Fruit fly (Drosophila melanogaster) whole organism, prepupa: ENCODE results near the gene CG32576.

Source experiments
- Blimp-1 ChIP-seq: fragments of 200-800 bp; sonication (Bioruptor generic); optimal IDR thresholded peaks from 3 replicates; lab custom pipeline; 2017; ENCODE audit warnings: missing biosample characterization, missing genetic modification characterization, mild to moderate bottlenecking, moderate library complexity, missing genetic modification reagents
- CG11294 ChIP-seq: fragments of 200-800 bp; sonication (Bioruptor generic); IDR thresholded peaks from 2 replicates; pipeline ENCODE4 v1.3.6; 2022; ENCODE audit warnings: missing biosample characterization, missing genetic modification characterization
- CG11762 ChIP-seq: fragments of 200-800 bp; sonication (Bioruptor generic); optimal IDR thresholded peaks from 3 replicates; lab custom pipeline; 2016; ENCODE audit warnings: missing biosample characterization, missing genetic modification characterization; ENCODE audit not compliant: insufficient read depth
- CG3032 ChIP-seq: fragments of 200-800 bp; optimal IDR thresholded peaks from 2 replicates; lab custom pipeline; 2019; ENCODE audit warnings: missing biosample characterization, mild to moderate bottlenecking, missing genetic modification characterization, moderate library complexity
- CG31627 ChIP-seq: fragments of 200-800 bp; sonication (Bioruptor generic); optimal IDR thresholded peaks from 3 replicates; lab custom pipeline; 2016; ENCODE audit warnings: missing biosample characterization, missing genetic modification characterization
- CG32006 ChIP-seq: fragments of 200-800 bp; sonication (Bioruptor generic); optimal IDR thresholded peaks from 3 replicates; lab custom pipeline; 2017; ENCODE audit warnings: missing biosample characterization, mild to moderate bottlenecking, missing genetic modification characterization
- CG34406 ChIP-seq: fragments of 200-800 bp; sonication (Bioruptor generic); optimal IDR thresholded peaks from 3 replicates; lab custom pipeline; 2016; ENCODE audit warnings: missing biosample characterization, missing genetic modification characterization
- CG4318 ChIP-seq: fragments of 200-800 bp; sonication (Bioruptor generic); optimal IDR thresholded peaks from 3 replicates; lab custom pipeline; 2017; ENCODE audit warnings: missing biosample characterization, mild to moderate bottlenecking, missing genetic modification characterization
- CG6163 ChIP-seq: fragments of 200-800 bp; sonication (Bioruptor generic); IDR thresholded peaks from 3 replicates; pipeline ENCODE4 v1.3.6; 2022; ENCODE audit warnings: missing biosample characterization, missing genetic modification characterization
- CG6276 ChIP-seq: fragments of 200-800 bp; sonication (Bioruptor generic); optimal IDR thresholded peaks from 2 replicates; lab custom pipeline; 2017; ENCODE audit warnings: missing biosample characterization, mild to moderate bottlenecking, missing genetic modification characterization
- CG6792 ChIP-seq: fragments of 200-800 bp; sonication (Bioruptor generic); optimal IDR thresholded peaks from 3 replicates; lab custom pipeline; 2016; ENCODE audit warnings: missing biosample characterization, missing genetic modification characterization
- CG6808 ChIP-seq: fragments of 200-800 bp; sonication (Bioruptor generic); optimal IDR thresholded peaks from 3 replicates; lab custom pipeline; 2017; ENCODE audit warnings: missing biosample characterization, missing genetic modification characterization, mild to moderate bottlenecking, moderate library complexity, missing genetic modification reagents
- CG6854 ChIP-seq: fragments of 200-800 bp; sonication (Bioruptor generic); optimal IDR thresholded peaks from 2 replicates; lab custom pipeline; 2017; ENCODE audit warnings: missing biosample characterization, mild to moderate bottlenecking, missing genetic modification characterization
- CG7368 ChIP-seq: fragments of 200-800 bp; sonication (Bioruptor generic); optimal IDR thresholded peaks from 3 replicates; lab custom pipeline; 2016; ENCODE audit warnings: missing biosample characterization, missing genetic modification characterization
- CG8119 ChIP-seq: fragments of 200-800 bp; sonication (Bioruptor generic); IDR thresholded peaks from 3 replicates; pipeline ENCODE4 v1.3.6; 2022; ENCODE audit warnings: missing biosample characterization, missing genetic modification characterization
- CG8319 ChIP-seq: fragments of 200-800 bp; sonication (Bioruptor generic); optimal IDR thresholded peaks from 3 replicates; lab custom pipeline; 2016; ENCODE audit warnings: missing biosample characterization, missing genetic modification characterization
- CG9139 ChIP-seq: fragments of 200-800 bp; sonication (Bioruptor generic); optimal IDR thresholded peaks from 3 replicates; lab custom pipeline; 2017; ENCODE audit warnings: missing biosample characterization, mild to moderate bottlenecking, missing genetic modification characterization
- Eip75B ChIP-seq: fragments of 200-800 bp; sonication (Bioruptor generic); optimal IDR thresholded peaks from 3 replicates; lab custom pipeline; 2016; ENCODE audit warnings: missing biosample characterization, missing genetic modification characterization
- Eip78C ChIP-seq: fragments of 200-800 bp; sonication (Bioruptor generic); peaks from one replicate; lab custom pipeline; 2016; ENCODE audit warnings: missing biosample characterization, missing genetic modification characterization
- Eip93F ChIP-seq: fragments of 200-800 bp; sonication (Bioruptor generic); optimal IDR thresholded peaks from 2 replicates; lab custom pipeline; 2016; ENCODE audit warnings: missing biosample characterization, mild to moderate bottlenecking, missing genetic modification characterization
- Ets21C ChIP-seq: fragments of 200-800 bp; sonication (Bioruptor generic); optimal IDR thresholded peaks from 3 replicates; lab custom pipeline; 2016; ENCODE audit warnings: missing biosample characterization, missing genetic modification characterization
- Ets96B ChIP-seq: fragments of 200-800 bp; optimal IDR thresholded peaks from 2 replicates; lab custom pipeline; 2019; ENCODE audit warnings: missing biosample characterization, mild to moderate bottlenecking, missing genetic modification characterization, moderate library complexity
- Gug ChIP-seq: fragments of 200-800 bp; sonication (Bioruptor generic); IDR thresholded peaks from 2 replicates; pipeline ENCODE4 v1.3.6; 2022; ENCODE audit warnings: missing biosample characterization, missing genetic modification characterization
- Hr38 ChIP-seq: sonication (Bioruptor generic); optimal IDR thresholded peaks from 2 replicates; lab custom pipeline; 2016; ENCODE audit warnings: missing biosample characterization, missing genetic modification characterization
- Hr39 ChIP-seq: fragments of 200-800 bp; sonication (Bioruptor generic); optimal IDR thresholded peaks from 2 replicates; lab custom pipeline; 2016; ENCODE audit warnings: missing biosample characterization, missing genetic modification characterization
- Met ChIP-seq: fragments of 200-800 bp; sonication (Bioruptor generic); optimal IDR thresholded peaks from 3 replicates; lab custom pipeline; 2016; ENCODE audit warnings: missing biosample characterization, missing genetic modification characterization
- OdsH ChIP-seq: fragments of 200-800 bp; sonication (Bioruptor generic); optimal IDR thresholded peaks from 3 replicates; lab custom pipeline; 2016; ENCODE audit warnings: missing biosample characterization, missing genetic modification characterization
- Smox ChIP-seq: fragments of 200-800 bp; sonication (Bioruptor generic); optimal IDR thresholded peaks from 3 replicates; lab custom pipeline; 2016; ENCODE audit warnings: missing biosample characterization, missing genetic modification characterization
- Sox102F ChIP-seq: fragments of 200-800 bp; sonication (Bioruptor generic); optimal IDR thresholded peaks from 2 replicates; lab custom pipeline; 2016; ENCODE audit warnings: missing biosample characterization, mild to moderate bottlenecking, missing genetic modification characterization
- Sox14 ChIP-seq: fragments of 200-800 bp; sonication (Bioruptor generic); optimal IDR thresholded peaks from 3 replicates; lab custom pipeline; 2016; ENCODE audit warnings: missing biosample characterization, missing genetic modification characterization
- Sox15 ChIP-seq: fragments of 200-800 bp; sonication (Bioruptor generic); optimal IDR thresholded peaks from 3 replicates; lab custom pipeline; 2016; ENCODE audit warnings: missing biosample characterization, missing genetic modification characterization
- achi ChIP-seq: fragments of 200-800 bp; sonication (Bioruptor generic); optimal IDR thresholded peaks from 3 replicates; lab custom pipeline; 2016; ENCODE audit warnings: missing biosample characterization, missing genetic modification characterization
- acj6 ChIP-seq: fragments of 200-800 bp; sonication (Bioruptor generic); optimal IDR thresholded peaks from 3 replicates; lab custom pipeline; 2016; ENCODE audit warnings: missing biosample characterization, missing genetic modification characterization
- dsx ChIP-seq: fragments of 200-800 bp; optimal IDR thresholded peaks from 3 replicates; lab custom pipeline; 2019; ENCODE audit warnings: missing biosample characterization, mild to moderate bottlenecking, missing genetic modification characterization, moderate library complexity; ENCODE audit not compliant: poor library complexity, severe bottlenecking
- eg ChIP-seq: fragments of 200-800 bp; sonication (Bioruptor generic); IDR thresholded peaks from 3 replicates; pipeline ENCODE4 v1.3.6; 2022; ENCODE audit warnings: missing biosample characterization, missing genetic modification characterization
- esn ChIP-seq: fragments of 200-800 bp; sonication (Bioruptor generic); optimal IDR thresholded peaks from 2 replicates; lab custom pipeline; 2016; ENCODE audit warnings: missing biosample characterization, mild to moderate bottlenecking, missing genetic modification characterization, moderate library complexity
- fd59A ChIP-seq: fragments of 200-800 bp; sonication (Bioruptor generic); optimal IDR thresholded peaks from 2 replicates; lab custom pipeline; 2017; ENCODE audit warnings: missing biosample characterization, mild to moderate bottlenecking, missing genetic modification characterization, missing genetic modification reagents
- fd85E ChIP-seq: fragments of 200-800 bp; sonication (Bioruptor generic); optimal IDR thresholded peaks from 3 replicates; lab custom pipeline; 2016; ENCODE audit warnings: missing biosample characterization, missing genetic modification characterization
- fkh ChIP-seq: fragments of 200-800 bp; sonication (Bioruptor generic); optimal IDR thresholded peaks from 3 replicates; lab custom pipeline; 2017; ENCODE audit warnings: missing biosample characterization, mild to moderate bottlenecking, missing genetic modification characterization, moderate library complexity
- lz ChIP-seq: fragments of 200-800 bp; sonication (Bioruptor generic); optimal IDR thresholded peaks from 3 replicates; lab custom pipeline; 2016; ENCODE audit warnings: missing biosample characterization, missing genetic modification characterization
- pdm3 ChIP-seq: fragments of 200-800 bp; sonication (Bioruptor generic); optimal IDR thresholded peaks from 3 replicates; lab custom pipeline; 2016; ENCODE audit warnings: missing biosample characterization, missing genetic modification characterization
- salr ChIP-seq, 2 experiments: fragments of 200-800 bp; sonication (Bioruptor generic); optimal IDR thresholded peaks; 3 replicates each; lab custom pipeline; 2016 to 2018; ENCODE audit warnings: missing biosample characterization in 2 of 2, missing genetic modification characterization in 2 of 2, mild to moderate bottlenecking in 1 of 2
- spab ChIP-seq: fragments of 200-800 bp; sonication (Bioruptor generic); optimal IDR thresholded peaks from 2 replicates; lab custom pipeline; 2017; ENCODE audit warnings: missing biosample characterization, mild to moderate bottlenecking, missing genetic modification characterization, missing genetic modification reagents
- ss ChIP-seq, 2 experiments: fragments of 200-800 bp; sonication (Bioruptor generic); optimal IDR thresholded peaks; 2 replicates in 1 of 2; 3 replicates in 1 of 2; lab custom pipeline; 2017 to 2018; ENCODE audit warnings: mild to moderate bottlenecking in 2 of 2, missing biosample characterization in 2 of 2, missing genetic modification characterization in 2 of 2, moderate library complexity in 1 of 2
- svp ChIP-seq: fragments of 200-800 bp; sonication (Bioruptor generic); peaks from one replicate; lab custom pipeline; 2016; ENCODE audit warnings: missing biosample characterization, missing genetic modification characterization
- topi ChIP-seq: fragments of 200-800 bp; sonication (Bioruptor generic); optimal IDR thresholded peaks from 3 replicates; lab custom pipeline; 2016; ENCODE audit warnings: missing biosample characterization, missing genetic modification characterization
- vri ChIP-seq: fragments of 200-800 bp; sonication (Bioruptor generic); optimal IDR thresholded peaks from 3 replicates; lab custom pipeline; 2016; ENCODE audit warnings: missing biosample characterization, mild to moderate bottlenecking, missing genetic modification characterization

CG32576 gene

dm6 chrX:16319558-16319924 lies 31.2 kb upstream of the CG32576 start:
- TF ChIP-seq ss (GFP tag; optimal IDR thresholded peaks at IDR 0.05; lab: Kevin White, UChicago) (no peak), acj6 (GFP tag; lab: Kevin White, UChicago) (no peak), CG9139 (GFP tag; lab: Kevin White, UChicago) (no peak), Ets96B (tag; lab: Kevin White, UChicago) (no peak), fd59A (GFP tag; lab: Kevin White, UChicago) (no peak), Ets21C (GFP tag; lab: Kevin White, UChicago) (no peak)

dm6 chrX:16318858-16319557 lies 30.7 kb upstream of the CG32576 start:
- peak; percentile 76 for TF ChIP-seq Gug (GFP tag; lab: Robert Waterston, UW)
- no peak for TF ChIP-seq Blimp-1 (GFP tag; lab: Kevin White, UChicago)
- peak; percentile 77 for TF ChIP-seq CG32006 (GFP tag; lab: Kevin White, UChicago)
- peak; percentile 58 for TF ChIP-seq CG4318
- no peak for TF ChIP-seq Smox
- TF ChIP-seq CG6854 (GFP tag; lab: Kevin White, UChicago): no peak
- TF ChIP-seq Ets96B (tag; lab: Kevin White, UChicago): peak; percentile 74
- peak; percentile 85 for TF ChIP-seq pdm3
- peak; percentile 6 to 54 for TF ChIP-seq ss (GFP tag; optimal IDR thresholded peaks at IDR 0.05; lab: Kevin White, UChicago)
- no peak for TF ChIP-seq CG7368 (GFP tag; lab: Kevin White, UChicago)
- TF ChIP-seq svp (GFP tag; lab: Kevin White, UChicago): peak; percentile 72
- TF ChIP-seq lz (GFP tag; lab: Kevin White, UChicago): peak; percentile 42
- TF ChIP-seq fkh (GFP tag; lab: Kevin White, UChicago): peak; percentile 83
- peak; percentile 22 for TF ChIP-seq CG6276
- TF ChIP-seq CG8119: peak; percentile 78
- TF ChIP-seq CG6792 (GFP tag; lab: Kevin White, UChicago): peak; percentile 69
- TF ChIP-seq fd59A (GFP tag; lab: Kevin White, UChicago): peak; percentile 57
- no peak for TF ChIP-seq Hr38
- TF ChIP-seq topi: peak; percentile 66
- TF ChIP-seq CG34406 (GFP tag; lab: Kevin White, UChicago): peak; percentile 40
- no peak for TF ChIP-seq CG9139 (GFP tag; lab: Kevin White, UChicago)
- peak; percentile 70 for TF ChIP-seq esn (GFP tag; lab: Kevin White, UChicago)
- TF ChIP-seq CG11294 (GFP tag; lab: Robert Waterston, UW): 0 out of 2 replicates have a peak, but pooled peaks have one; percentile 44
- TF ChIP-seq salr (GFP tag; optimal IDR thresholded peaks at IDR 0.05; lab: Kevin White, UChicago): no peak
- peak; percentile 10 for TF ChIP-seq fd85E (GFP tag; lab: Kevin White, UChicago)
- peak; percentile 49 for TF ChIP-seq dsx (GFP tag; lab: Kevin White, UChicago)
- peak; percentile 82 for TF ChIP-seq acj6 (GFP tag; lab: Kevin White, UChicago)
- TF ChIP-seq Eip75B (GFP tag; lab: Kevin White, UChicago): peak; percentile 78
- TF ChIP-seq Hr39 (GFP tag; lab: Kevin White, UChicago): peak; percentile 73
- TF ChIP-seq Met (GFP tag; lab: Kevin White, UChicago): no peak
- TF ChIP-seq Eip93F (GFP tag; lab: Kevin White, UChicago): no peak
- TF ChIP-seq Sox15 (GFP tag; lab: Kevin White, UChicago): peak; percentile 60
- TF ChIP-seq spab (GFP tag; lab: Kevin White, UChicago): peak; percentile 58
- peak; percentile 44 for TF ChIP-seq CG6808 (GFP tag; lab: Kevin White, UChicago)
- peak; percentile 76 for TF ChIP-seq CG3032 (tag; lab: Kevin White, UChicago)
- no peak for TF ChIP-seq achi (GFP tag; lab: Kevin White, UChicago)
- TF ChIP-seq CG31627 (GFP tag; lab: Kevin White, UChicago): peak; percentile 65
- peak; percentile 71 for TF ChIP-seq Sox14 (GFP tag; lab: Kevin White, UChicago)
- TF ChIP-seq Ets21C (GFP tag; lab: Kevin White, UChicago): peak; percentile 50
- TF ChIP-seq Eip78C (GFP tag; lab: Kevin White, UChicago): peak; percentile 95
- TF ChIP-seq OdsH (GFP tag; lab: Kevin White, UChicago): peak; percentile 79
- TF ChIP-seq CG6163 (GFP tag; lab: Robert Waterston, UW): peak; percentile 82
- peak; percentile 87 for TF ChIP-seq vri (GFP tag; lab: Kevin White, UChicago)
- TF ChIP-seq eg (GFP tag; lab: Robert Waterston, UW): peak; percentile 78; the same call in 2 of the 3 replicates
- TF ChIP-seq CG11762: peak; percentile 69
- peak; percentile 57 for TF ChIP-seq CG8319
- TF ChIP-seq Sox102F: no peak
